Worm (Caenorhabditis elegans): ENCODE data around the gene cyb-1.

The cyb-1 gene

DNA sequence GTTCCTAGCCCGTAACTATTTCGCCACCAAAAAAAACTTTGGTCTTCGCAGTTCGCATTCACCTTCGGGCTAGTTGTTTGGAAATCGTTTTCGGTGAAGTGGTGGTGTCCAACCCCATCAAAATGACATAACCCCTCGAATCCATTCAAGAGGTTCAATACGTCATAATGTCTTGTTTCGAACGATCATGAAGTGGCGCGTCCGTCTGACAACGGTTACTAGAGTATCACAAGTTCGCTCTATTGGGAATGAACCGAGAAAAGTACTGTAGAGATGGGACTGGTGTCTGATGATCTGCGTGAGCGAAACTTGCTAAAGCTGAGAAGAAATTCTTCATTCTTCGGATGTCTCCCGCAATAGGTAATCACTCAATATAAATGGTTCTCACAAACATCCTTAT is 7.3 kb upstream of the cyb-1 start, which contains the start of gene ZC168.2:
TSS of gene ZC168.2 (plus strand) at position 301 of the 400 bp plus-strand sequence.
- TF ChIP-seq pqm-1 (tag; optimal IDR thresholded peaks at IDR 0.05) (no peak), nhr-232 (tag; optimal IDR thresholded peaks at IDR 0.05) (no peak), fax-1 (tag; optimal IDR thresholded peaks at IDR 0.05) (no peak), T23F11.4 (GFP tag; optimal IDR thresholded peaks at IDR 0.05) (no peak), mec-3 (tag; optimal IDR thresholded peaks at IDR 0.05; ENCODE audit: borderline replicate concordance) (no peak), ztf-16 (tag; optimal IDR thresholded peaks at IDR 0.05) (no peak), unc-3 (GFP tag; conservative IDR thresholded peaks at IDR 0.05) (no peak), unc-3 (tag; optimal IDR thresholded peaks at IDR 0.05) (no peak), unc-55 (GFP tag; optimal IDR thresholded peaks at IDR 0.05) (no peak), sox-2 (GFP tag; IDR thresholded peaks at IDR 0.05) (no peak), lin-11 (tag; optimal IDR thresholded peaks at IDR 0.05) (no peak)

- TF ChIP-seq ceh-14 (tag; optimal IDR thresholded peaks at IDR 0.05) = no peak
- TF ChIP-seq hlh-30 (tag; optimal IDR thresholded peaks at IDR 0.05; ENCODE audit: insufficient read depth) = no peak
- TF ChIP-seq pax-1 (tag; optimal IDR thresholded peaks at IDR 0.05) = no peak
- TF ChIP-seq ceh-2 (tag; optimal IDR thresholded peaks at IDR 0.05) = no peak
- no peak for TF ChIP-seq ttx-3 (tag; optimal IDR thresholded peaks at IDR 0.05)
- no peak for TF ChIP-seq pha-2 (tag; optimal IDR thresholded peaks at IDR 0.05)
- no peak for TF ChIP-seq ceh-45 (GFP tag; IDR thresholded peaks at IDR 0.05)
- TF ChIP-seq ceh-48 (tag; optimal IDR thresholded peaks at IDR 0.05) = no peak
- TF ChIP-seq elt-4 (tag; optimal IDR thresholded peaks at IDR 0.05) = no peak
- no peak for TF ChIP-seq sdc-2 (tag; optimal IDR thresholded peaks at IDR 0.05)
- TF ChIP-seq tbx-2 (tag; optimal IDR thresholded peaks at IDR 0.05) = no peak
- no peak for TF ChIP-seq lim-6 (tag; optimal IDR thresholded peaks at IDR 0.05)
These were observed 2.1 kb downstream of the cyb-1 start, which contains the start of gene grl-21 for ce11 chrIV:10737011-10737553. Gene grl-21 (plus strand): TSS chrIV:10737474.

DNA sequence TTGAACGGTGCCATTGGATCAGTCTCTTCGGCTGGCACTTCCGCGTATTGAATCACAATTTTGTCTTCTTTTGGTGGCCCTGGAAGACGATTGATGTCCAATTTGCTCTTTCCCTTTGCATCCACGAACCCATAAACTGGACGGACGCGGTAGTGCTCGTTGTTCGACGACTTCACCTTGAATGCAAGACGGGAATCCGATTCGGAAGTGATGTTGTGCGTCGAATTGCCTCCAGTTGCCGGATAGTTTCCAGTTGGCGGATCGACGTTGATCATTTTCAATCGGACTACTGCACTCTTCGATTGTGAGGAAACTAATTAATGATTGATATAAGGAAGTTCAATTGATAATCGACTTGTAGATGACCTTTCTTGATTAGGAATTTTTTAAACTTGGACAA is 3.3 kb downstream of the cyb-1 start, which contains the start of gene ssp-34:
TSS of gene ssp-34 (minus strand) at position 275 of the 400 bp plus-strand sequence.
- TF ChIP-seq ceh-18 (tag; optimal IDR thresholded peaks at IDR 0.05) (no peak), eyg-1 (tag; optimal IDR thresholded peaks at IDR 0.05) (no peak), elt-4 (tag; optimal IDR thresholded peaks at IDR 0.05) (no peak), ahr-1 (tag; optimal IDR thresholded peaks at IDR 0.05) (no peak), ztf-16 (tag; optimal IDR thresholded peaks at IDR 0.05) (no peak), fkh-10 (GFP tag; optimal IDR thresholded peaks at IDR 0.05) (no peak), C08G9.2 (tag; optimal IDR thresholded peaks at IDR 0.05) (no peak), madf-2 (tag; optimal IDR thresholded peaks at IDR 0.05) (no peak), lin-11 (tag; optimal IDR thresholded peaks at IDR 0.05) (no peak), odd-2 (tag; optimal IDR thresholded peaks at IDR 0.05) (no peak), pha-2 (tag; optimal IDR thresholded peaks at IDR 0.05) (no peak)

ce11 chrIV:10744475-10744874 is 9.5 kb downstream of the cyb-1 start, which contains the start of gene T25B9.3:
Gene T25B9.3 (plus strand): TSS chrIV:10744775.
- TF ChIP-seq npax-4 (tag; optimal IDR thresholded peaks at IDR 0.05) = no peak
- TF ChIP-seq ceh-34 (tag; optimal IDR thresholded peaks at IDR 0.05) = no peak

DNA sequence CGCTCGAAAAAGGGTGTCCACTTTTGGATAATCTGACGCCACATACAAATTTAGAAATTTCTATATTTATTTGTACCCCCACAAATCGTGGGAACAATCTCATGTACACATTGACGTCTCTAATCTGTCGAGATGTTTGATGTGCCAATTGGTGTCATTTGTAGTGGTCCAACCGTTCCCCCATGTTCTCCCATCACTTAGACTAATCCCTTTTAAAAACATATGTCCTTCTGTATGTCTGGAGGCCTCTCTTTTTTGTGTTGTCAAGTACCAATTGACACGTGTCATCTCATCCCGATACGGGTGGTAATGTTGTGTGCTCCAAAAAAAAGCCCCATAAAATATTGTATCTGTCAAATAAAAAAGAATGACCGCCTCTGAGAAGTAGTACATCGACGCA is 10.3 kb downstream of the cyb-1 start:
- no peak for TF ChIP-seq dmd-4 (tag; optimal IDR thresholded peaks at IDR 0.05; ENCODE audit: borderline replicate concordance)
- no peak for TF ChIP-seq ceh-48 (tag; optimal IDR thresholded peaks at IDR 0.05)

ce11 chrIV:10750041-10750440 is 15.0 kb downstream of the cyb-1 start, which contains the start of gene T25B9.1:
Gene T25B9.1 (minus strand): TSS chrIV:10750141.
- TF ChIP-seq dmd-4 (tag; optimal IDR thresholded peaks at IDR 0.05; ENCODE audit: borderline replicate concordance) = no peak
- TF ChIP-seq hlh-8 (tag; optimal IDR thresholded peaks at IDR 0.05) = no peak
